Fruit fly (Drosophila melanogaster): ENCODE results near the gene CG10555.

CG10555 gene

dm6 chrX:8416956-8417355 is 18.2 kb downstream of the CG10555 start (continued):
- TF ChIP-seq CG12219 (GFP tag; optimal IDR thresholded peaks at IDR 0.05) (no peak), Hey (tag; optimal IDR thresholded peaks at IDR 0.05) (no peak), Bdp1 (GFP tag; optimal IDR thresholded peaks at IDR 0.05) (no peak), klu (GFP tag; IDR thresholded peaks at IDR 0.05) (no peak), pum (GFP tag; optimal IDR thresholded peaks at IDR 0.05) (peak; percentile 27), Side (GFP tag; optimal IDR thresholded peaks at IDR 0.05) (peak; percentile 34), BtbVII (GFP tag; optimal IDR thresholded peaks at IDR 0.05) (no peak), ato (GFP tag; IDR thresholded peaks at IDR 0.05; ENCODE audit: partially characterized antibody) (no peak), Doc3 (GFP tag; IDR thresholded peaks at IDR 0.05; ENCODE audit: partially characterized antibody) (no peak), CG10654 (GFP tag; optimal IDR thresholded peaks at IDR 0.05) (no peak), D19A (tag; optimal IDR thresholded peaks at IDR 0.05) (no peak), Mrtf (GFP tag; IDR thresholded peaks at IDR 0.05) (no peak), dmrt99B (tag; optimal IDR thresholded peaks at IDR 0.05) (peak; percentile 54), Bteb2 (GFP tag; optimal IDR thresholded peaks at IDR 0.05) (no peak), CG13624 (GFP tag; optimal IDR thresholded peaks at IDR 0.05) (peak; percentile 36), her (GFP tag; optimal IDR thresholded peaks at IDR 0.05) (no peak), H2.0 (GFP tag; IDR thresholded peaks at IDR 0.05) (no peak), CG9817 (tag; optimal IDR thresholded peaks at IDR 0.05) (no peak), CG4404 (GFP tag; IDR thresholded peaks at IDR 0.05) (no peak), CG7372 (GFP tag; IDR thresholded peaks at IDR 0.05) (no peak), Sox102F (GFP tag; optimal IDR thresholded peaks at IDR 0.05) (no peak), NK7.1 (GFP tag; optimal IDR thresholded peaks at IDR 0.05) (no peak), CG4282 (GFP tag; optimal IDR thresholded peaks at IDR 0.05) (no peak), CG9609 (GFP tag; optimal IDR thresholded peaks at IDR 0.05) (no peak), vfl (GFP tag; optimal IDR thresholded peaks at IDR 0.05) (no peak), CG7786 (GFP tag; optimal IDR thresholded peaks at IDR 0.05) (no peak), CG1024 (GFP tag; IDR thresholded peaks at IDR 0.05) (no peak), h (optimal IDR thresholded peaks at IDR 0.05) (no peak), CG17912 (GFP tag; optimal IDR thresholded peaks at IDR 0.05) (no peak), bcd (GFP tag; optimal IDR thresholded peaks at IDR 0.05) (no peak), jumu (GFP tag; optimal IDR thresholded peaks at IDR 0.05) (peak; percentile 29), ase (GFP tag; IDR thresholded peaks at IDR 0.05) (no peak), MESR4 (GFP tag; optimal IDR thresholded peaks at IDR 0.05) (no peak), CG18476 (GFP tag; optimal IDR thresholded peaks at IDR 0.05) (no peak)

dm6 chrX:8419534-8419933 is 20.8 kb downstream of the CG10555 start:
- TF ChIP-seq CG12769 (tag; optimal IDR thresholded peaks at IDR 0.05), result no peak
- no peak for TF ChIP-seq CG11695 (GFP tag; IDR thresholded peaks at IDR 0.05)
- TF ChIP-seq YL-1 (GFP tag; optimal IDR thresholded peaks at IDR 0.05), result no peak
- no peak for TF ChIP-seq CG5953 (GFP tag; IDR thresholded peaks at IDR 0.05)
- peak; percentile 58 for TF ChIP-seq CG13775 (GFP tag; optimal IDR thresholded peaks at IDR 0.05)
- TF ChIP-seq stwl (tag; optimal IDR thresholded peaks at IDR 0.05), result peak; percentile 51
- TF ChIP-seq sr (GFP tag; IDR thresholded peaks at IDR 0.05), result no peak
- TF ChIP-seq CG8765 (GFP tag; IDR thresholded peaks at IDR 0.05), result no peak
- TF ChIP-seq Hmx (GFP tag; optimal IDR thresholded peaks at IDR 0.05), result no peak
- TF ChIP-seq pfk (GFP tag; optimal IDR thresholded peaks at IDR 0.05), result peak; percentile 4
- no peak for TF ChIP-seq fru (optimal IDR thresholded peaks at IDR 0.05)
- no peak for TF ChIP-seq CG6272 (GFP tag; IDR thresholded peaks at IDR 0.05)
- TF ChIP-seq Trl (optimal IDR thresholded peaks at IDR 0.05), result peak in 1 of 2 experiments; percentile 8
- no peak for TF ChIP-seq Trl (GFP tag; optimal IDR thresholded peaks at IDR 0.05)
- TF ChIP-seq fd64A (GFP tag; optimal IDR thresholded peaks at IDR 0.05), result no peak
- no peak for TF ChIP-seq Oaz (GFP tag; IDR thresholded peaks at IDR 0.05)
- no peak for TF ChIP-seq Six4 (GFP tag; optimal IDR thresholded peaks at IDR 0.05)
- no peak for TF ChIP-seq CG4617 (GFP tag; optimal IDR thresholded peaks at IDR 0.05; ENCODE audit: borderline replicate concordance)
- TF ChIP-seq phol (tag; optimal IDR thresholded peaks at IDR 0.05), result no peak
- no peak for TF ChIP-seq Hand (GFP tag; optimal IDR thresholded peaks at IDR 0.05)
- no peak for TF ChIP-seq CG6854 (GFP tag; optimal IDR thresholded peaks at IDR 0.05)
